Worm (Caenorhabditis elegans) whole organism, late embryonic: ENCODE results near the gene psf-1.
"Not testable (repeated sequence)": the region's sequence is repeated elsewhere in the genome, so short reads cannot be mapped to it uniquely, and the experiment has no call there.

Experiments used
- Y22D7AL.16 ChIP-seq: sonication (generic microtip); optimal IDR thresholded peaks from 2 replicates; lab custom pipeline; 2016; ENCODE audit warnings: missing genetic modification characterization, missing compliant biosample characterization
- ama-1 ChIP-seq: fragments of 150-350 bp; optimal IDR thresholded peaks from 2 replicates; lab custom pipeline; 2014
- ceh-14 ChIP-seq: sonication (generic microtip); optimal IDR thresholded peaks from 2 replicates; lab custom pipeline; 2016; ENCODE audit warnings: missing genotype, missing genetic modification characterization, missing compliant biosample characterization
- ceh-18 ChIP-seq: sonication (generic microtip); optimal IDR thresholded peaks from 2 replicates; lab custom pipeline; 2016; ENCODE audit warnings: missing genetic modification characterization, missing compliant biosample characterization
- ceh-2 ChIP-seq: sonication (generic microtip); optimal IDR thresholded peaks from 2 replicates; lab custom pipeline; 2016; ENCODE audit warnings: missing genotype, missing genetic modification characterization, missing compliant biosample characterization
- ceh-30 ChIP-seq: fragments of 150-350 bp; optimal IDR thresholded peaks from 2 replicates; lab custom pipeline; 2014; ENCODE audit warnings: missing biosample characterization, missing genetic modification characterization
- ceh-31 ChIP-seq: sonication (generic microtip); optimal IDR thresholded peaks from 2 replicates; lab custom pipeline; 2016; ENCODE audit warnings: missing genetic modification characterization, missing compliant biosample characterization
- ceh-34 ChIP-seq: sonication (generic microtip); optimal IDR thresholded peaks from 2 replicates; lab custom pipeline; 2016; ENCODE audit warnings: mild to moderate bottlenecking, missing genetic modification characterization, missing compliant biosample characterization
- ceh-48 ChIP-seq: sonication (generic microtip); optimal IDR thresholded peaks from 2 replicates; lab custom pipeline; 2016; ENCODE audit warnings: missing genetic modification characterization, inconsistent platforms, missing compliant biosample characterization
- ceh-9 ChIP-seq: sonication (generic microtip); optimal IDR thresholded peaks from 2 replicates; lab custom pipeline; 2016; ENCODE audit warnings: mild to moderate bottlenecking, missing genetic modification characterization, inconsistent platforms, missing compliant biosample characterization
- dmd-4 ChIP-seq: sonication (generic microtip); optimal IDR thresholded peaks from 2 replicates; lab custom pipeline; 2016; ENCODE audit warnings: borderline replicate concordance, missing genetic modification characterization, missing compliant biosample characterization
- dve-1 ChIP-seq: sonication (generic microtip); optimal IDR thresholded peaks from 2 replicates; lab custom pipeline; 2017; ENCODE audit warnings: antibody characterized with exemption, mild to moderate bottlenecking, missing genetic modification characterization, missing compliant biosample characterization
- elt-2 ChIP-seq: sonication (generic microtip); optimal IDR thresholded peaks from 2 replicates; lab custom pipeline; 2016; ENCODE audit warnings: missing genetic modification reagents, missing genetic modification characterization, missing compliant biosample characterization
- ets-4 ChIP-seq: sonication (generic microtip); optimal IDR thresholded peaks from 2 replicates; lab custom pipeline; 2016; ENCODE audit warnings: missing genetic modification characterization, missing compliant biosample characterization
- fkh-10 ChIP-seq: fragments of 150-350 bp; optimal IDR thresholded peaks from 2 replicates; lab custom pipeline; 2014; ENCODE audit warnings: missing biosample characterization, missing genetic modification reagents, missing genetic modification characterization
- fkh-6 ChIP-seq: sonication (generic microtip); optimal IDR thresholded peaks from 2 replicates; lab custom pipeline; 2016; ENCODE audit warnings: missing genetic modification characterization, missing compliant biosample characterization
- hlh-13 ChIP-seq: fragments of 200-800 bp; sonication (Bioruptor generic); optimal IDR thresholded peaks from 2 replicates; lab custom pipeline; 2018; ENCODE audit warnings: mild to moderate bottlenecking, missing genetic modification characterization, missing compliant biosample characterization
- hlh-15 ChIP-seq: sonication (generic microtip); optimal IDR thresholded peaks from 2 replicates; lab custom pipeline; 2016; ENCODE audit warnings: missing genetic modification characterization, missing compliant biosample characterization
- hlh-8 ChIP-seq: sonication (generic microtip); optimal IDR thresholded peaks from 2 replicates; lab custom pipeline; 2016; ENCODE audit warnings: missing genotype, missing genetic modification characterization, missing compliant biosample characterization
- lin-11 ChIP-seq: fragments of 200-800 bp; sonication (Bioruptor generic); optimal IDR thresholded peaks from 2 replicates; lab custom pipeline; 2018; ENCODE audit warnings: mild to moderate bottlenecking, missing genetic modification characterization, missing compliant biosample characterization
- madf-2 ChIP-seq: sonication (generic microtip); optimal IDR thresholded peaks from 2 replicates; lab custom pipeline; 2017; ENCODE audit warnings: missing genetic modification characterization, missing compliant biosample characterization
- mec-3 ChIP-seq: sonication (generic microtip); optimal IDR thresholded peaks from 2 replicates; lab custom pipeline; 2016; ENCODE audit warnings: borderline replicate concordance, missing genetic modification characterization, missing compliant biosample characterization
- nfya-1 ChIP-seq: sonication (generic microtip); optimal IDR thresholded peaks from 2 replicates; lab custom pipeline; 2017; ENCODE audit warnings: missing genetic modification characterization, mild to moderate bottlenecking, missing compliant biosample characterization, antibody characterized with exemption, moderate library complexity
- nhr-11 ChIP-seq: fragments of 150-350 bp; optimal IDR thresholded peaks from 2 replicates; lab custom pipeline; 2014; ENCODE audit warnings: missing biosample characterization, missing genetic modification characterization
- pag-3 ChIP-seq: sonication (generic microtip); optimal IDR thresholded peaks from 2 replicates; lab custom pipeline; 2016; ENCODE audit warnings: missing compliant biosample characterization, missing genetic modification characterization, borderline replicate concordance
- pqm-1 ChIP-seq: sonication (generic microtip); optimal IDR thresholded peaks from 2 replicates; lab custom pipeline; 2016; ENCODE audit warnings: missing genetic modification characterization, missing compliant biosample characterization
- ref-2 ChIP-seq: sonication (generic microtip); optimal IDR thresholded peaks from 2 replicates; lab custom pipeline; 2016; ENCODE audit warnings: missing genetic modification characterization, missing compliant biosample characterization
- unc-42 ChIP-seq: sonication (generic microtip); optimal IDR thresholded peaks from 2 replicates; lab custom pipeline; 2016; ENCODE audit warnings: missing genotype, missing genetic modification characterization, missing compliant biosample characterization
- unc-55 ChIP-seq: sonication (generic microtip); optimal IDR thresholded peaks from 2 replicates; lab custom pipeline; 2017; ENCODE audit warnings: missing biosample characterization, missing genetic modification reagents, missing genetic modification characterization
- zip-5 ChIP-seq: sonication (generic microtip); optimal IDR thresholded peaks from 2 replicates; lab custom pipeline; 2016; ENCODE audit warnings: missing genetic modification characterization, missing compliant biosample characterization

psf-1 gene

ce11 chrII:9989533-9989932 lies 21.1 kb downstream of the psf-1 start:
- peak; percentile 11 for TF ChIP-seq ceh-18 (tag; lab: Kevin White, UChicago)
- TF ChIP-seq zip-5 (tag; lab: Kevin White, UChicago) = no peak
- TF ChIP-seq madf-2 = no peak
- TF ChIP-seq ceh-14 (tag; lab: Kevin White, UChicago) = no peak
- no peak for TF ChIP-seq ceh-2 (tag; lab: Kevin White, UChicago)
- TF ChIP-seq hlh-8 (tag; lab: Kevin White, UChicago) = no peak

ce11 chrII:9990812-9991211 lies 22.3 kb downstream of the psf-1 start, which contains the start of gene lec-3:
TSS of gene lec-3 (plus strand) at chrII:9991112.
- TF ChIP-seq ceh-48 (tag; lab: Kevin White, UChicago) (no peak), hlh-8 (tag; lab: Kevin White, UChicago) (no peak), mec-3 (tag; lab: Kevin White, UChicago) (no peak), dmd-4 (tag; lab: Kevin White, UChicago) (no peak), ceh-30 (tag; lab: Kevin White, UChicago) (no peak), elt-2 (tag; lab: Kevin White, UChicago) (no peak), ceh-14 (tag; lab: Kevin White, UChicago) (no peak)

ce11 chrII:9992474-9992873 lies 24.0 kb downstream of the psf-1 start:
- no peak for TF ChIP-seq lin-11
- peak; percentile 49 for TF ChIP-seq unc-42 (tag; lab: Kevin White, UChicago)
- TF ChIP-seq, all 69 proteins: peak for 1

- TF ChIP-seq hlh-13 (GFP tag; lab: Kevin White, UChicago) (no peak), dve-1 (tag; lab: Kevin White, UChicago) (no peak), pag-3 (tag; lab: Kevin White, UChicago) (no peak), unc-42 (tag; lab: Kevin White, UChicago) (no peak), lin-11 (no peak), ceh-34 (tag; lab: Kevin White, UChicago) (no peak), ets-4 (tag; lab: Kevin White, UChicago) (no peak), ama-1 (lab: Kevin White, UChicago) (no peak)
Measured at ce11 chrII:9994679-9995078, 26.2 kb downstream of the psf-1 start.

- TF ChIP-seq pqm-1 (tag; lab: Kevin White, UChicago) = peak; percentile 76
- peak; percentile 90 for TF ChIP-seq elt-2 (tag; lab: Kevin White, UChicago)
- TF ChIP-seq nfya-1 (tag; lab: Kevin White, UChicago) = no peak
Measured at ce11 chrII:10001065-10001464, 32.6 kb downstream of the psf-1 start, which contains the start of gene nlt-1. TSS of gene nlt-1 (minus strand) at chrII:10001142.

- TF ChIP-seq hlh-15 = no peak
- no peak for TF ChIP-seq fkh-10 (GFP tag; lab: Kevin White, UChicago)
- TF ChIP-seq ama-1 (lab: Kevin White, UChicago) = no peak
- TF ChIP-seq fkh-6 (tag; lab: Kevin White, UChicago) = no peak
- TF ChIP-seq madf-2 = no peak
- TF ChIP-seq hlh-13 (GFP tag; lab: Kevin White, UChicago) = no peak
- no peak for TF ChIP-seq hlh-8 (tag; lab: Kevin White, UChicago)
- TF ChIP-seq nhr-11 (tag; lab: Kevin White, UChicago) = no peak
- TF ChIP-seq Y22D7AL.16 (tag; lab: Kevin White, UChicago) = no peak
- TF ChIP-seq ref-2 (tag; lab: Kevin White, UChicago) = no peak
- no peak for TF ChIP-seq ceh-30 (tag; lab: Kevin White, UChicago)
- TF ChIP-seq unc-55 = no peak
Measured at ce11 chrII:10001546-10001945, 33.1 kb downstream of the psf-1 start, which contains the start of gene ZK892.3. TSS of gene ZK892.3 (plus strand) at chrII:10001846.

- not testable (repeated sequence) for TF ChIP-seq ceh-2, ceh-31, ceh-9 (tag; lab: Kevin White, UChicago)
Measured at ce11 chrII:10006266-10006665, 37.8 kb downstream of the psf-1 start, which contains the start of gene ZK892.4. TSS of gene ZK892.4 (plus strand) at chrII:10006566.
